Worm (Caenorhabditis elegans) whole organism, L1 larva: Measurements from ENCODE around the gene F14H3.3.
"Not testable (repeated sequence)": the region's sequence is repeated elsewhere in the genome, so short reads cannot be mapped to it uniquely, and the experiment has no call there.

ENCODE experiments used
- ces-1 ChIP-seq: fragments of 150-350 bp; optimal IDR thresholded peaks from 2 replicates; lab custom pipeline; 2014; ENCODE audit warnings: missing biosample characterization, missing genetic modification reagents, missing genetic modification characterization
- fkh-10 ChIP-seq: sonication (generic microtip); optimal IDR thresholded peaks from 2 replicates; lab custom pipeline; 2017; ENCODE audit warnings: missing biosample characterization, missing genetic modification reagents, missing genetic modification characterization
- lin-13 ChIP-seq: fragments of 150-350 bp; optimal IDR thresholded peaks from 2 replicates; lab custom pipeline; 2014; ENCODE audit warnings: missing biosample characterization, missing genetic modification reagents, missing genetic modification characterization
- lin-39 ChIP-seq: fragments of 150-350 bp; optimal IDR thresholded peaks from 2 replicates; lab custom pipeline; 2014; ENCODE audit warnings: missing biosample characterization, missing genetic modification reagents, missing genetic modification characterization
- mef-2 ChIP-seq: fragments of 150-350 bp; optimal IDR thresholded peaks from 2 replicates; lab custom pipeline; 2014; ENCODE audit warnings: missing biosample characterization, missing genetic modification characterization
- nhr-11 ChIP-seq: fragments of 150-350 bp; optimal IDR thresholded peaks from 2 replicates; lab custom pipeline; 2014; ENCODE audit warnings: missing biosample characterization, missing genetic modification characterization
- nhr-71 ChIP-seq: sonication (generic microtip); optimal IDR thresholded peaks from 2 replicates; lab custom pipeline; 2016; ENCODE audit warnings: mild to moderate bottlenecking, missing genetic modification characterization, moderate library complexity, missing compliant biosample characterization
- sptf-1 ChIP-seq: fragments of 150-350 bp; optimal IDR thresholded peaks from 2 replicates; lab custom pipeline; 2014; ENCODE audit warnings: missing biosample characterization, missing genetic modification characterization
- tbx-2 ChIP-seq: sonication (generic microtip); optimal IDR thresholded peaks from 2 replicates; lab custom pipeline; 2016; ENCODE audit warnings: missing genetic modification characterization, missing compliant biosample characterization
- tlp-1 ChIP-seq: fragments of 150-350 bp; optimal IDR thresholded peaks from 2 replicates; lab custom pipeline; 2014; ENCODE audit warnings: missing biosample characterization, missing genetic modification characterization
- unc-62 ChIP-seq: fragments of 150-350 bp; optimal IDR thresholded peaks from 2 replicates; lab custom pipeline; 2014; ENCODE audit warnings: missing biosample characterization, missing genetic modification reagents, missing genetic modification characterization
- unc-86 ChIP-seq: sonication (generic microtip); optimal IDR thresholded peaks from 2 replicates; lab custom pipeline; 2016; ENCODE audit warnings: missing genetic modification characterization, missing compliant biosample characterization
- ztf-11 ChIP-seq, 2 experiments: sonication (generic microtip); optimal IDR thresholded peaks; 2 replicates each; lab custom pipeline; 2016 to 2017; ENCODE audit warnings: missing genetic modification characterization in 2 of 2, missing biosample characterization in 1 of 2, missing compliant biosample characterization in 1 of 2

- not testable (repeated sequence) for TF ChIP-seq fkh-10 (GFP tag; lab: Kevin White, UChicago); sptf-1 (tag; lab: Kevin White, UChicago); lin-13; unc-62 (GFP tag; lab: Kevin White, UChicago); tlp-1; nhr-11; unc-86 (tag; lab: Kevin White, UChicago); lin-39; nhr-71 (tag; lab: Kevin White, UChicago); tbx-2 (tag; lab: Kevin White, UChicago); mef-2 (tag; lab: Kevin White, UChicago); ces-1 (GFP tag; lab: Kevin White, UChicago)
- TF ChIP-seq ztf-11 (tag; optimal IDR thresholded peaks at IDR 0.05; lab: Kevin White, UChicago) = peak in 1 of 2 experiments; percentile 63
Observed at ce11 chrV:16041925-16042742, 11.1 kb downstream of the F14H3.3 start, which contains the start of the genes his-2 and his-1.
